Worm (Caenorhabditis elegans) whole organism, young adult: ENCODE measurements around the gene sel-11.

Experiments used
- B0019.2 ChIP-seq: fragments of 200-800 bp; sonication (Bioruptor generic); conservative IDR thresholded peaks from 2 replicates; pipeline ENCODE4 v1.3.6; 2022; ENCODE audit warnings: missing genetic modification reagents, missing genetic modification characterization, missing compliant biosample characterization
- F57A8.1 ChIP-seq: fragments of 200-800 bp; sonication (Bioruptor generic); optimal IDR thresholded peaks from 2 replicates; lab custom pipeline; 2018; ENCODE audit warnings: mild to moderate bottlenecking, missing genetic modification characterization, moderate library complexity, missing compliant biosample characterization
- K12H6.12 ChIP-seq: fragments of 200-800 bp; sonication (Bioruptor generic); optimal IDR thresholded peaks from 2 replicates; lab custom pipeline; 2018; ENCODE audit warnings: mild to moderate bottlenecking, missing genetic modification characterization, missing compliant biosample characterization
- Y53G8AR.9 ChIP-seq: fragments of 200-800 bp; sonication (Bioruptor generic); conservative IDR thresholded peaks from 2 replicates; pipeline ENCODE4 v1.3.6; 2022; ENCODE audit warnings: missing genetic modification reagents, missing genetic modification characterization, missing compliant biosample characterization
- Y67H2A.10 ChIP-seq: fragments of 200-800 bp; sonication (Bioruptor generic); conservative IDR thresholded peaks from 2 replicates; pipeline ENCODE4 v1.3.6; 2022; ENCODE audit warnings: missing genetic modification reagents, missing genetic modification characterization, missing compliant biosample characterization
- ZK185.1 ChIP-seq: sonication (generic microtip); optimal IDR thresholded peaks from 2 replicates; lab custom pipeline; 2016; ENCODE audit warnings: mild to moderate bottlenecking, missing genetic modification characterization, missing compliant biosample characterization; ENCODE audit not compliant: poor library complexity, severe bottlenecking
- attf-6 ChIP-seq: fragments of 200-800 bp; sonication (Bioruptor generic); IDR thresholded peaks from 2 replicates; pipeline ENCODE4 v1.3.6; 2022; ENCODE audit warnings: missing genetic modification reagents, missing genetic modification characterization, missing compliant biosample characterization
- cebp-2 ChIP-seq: fragments of 200-800 bp; sonication (Bioruptor generic); IDR thresholded peaks from 2 replicates; pipeline ENCODE4 v1.3.6; 2022; ENCODE audit warnings: missing genetic modification characterization, missing compliant biosample characterization
- ceh-27 ChIP-seq: fragments of 200-800 bp; sonication (Bioruptor generic); optimal IDR thresholded peaks from 2 replicates; lab custom pipeline; 2018; ENCODE audit warnings: mild to moderate bottlenecking, missing genetic modification characterization, moderate library complexity, missing compliant biosample characterization
- ceh-58 ChIP-seq: fragments of 200-800 bp; sonication (Bioruptor generic); IDR thresholded peaks from 2 replicates; pipeline ENCODE4 v1.3.6; 2022; ENCODE audit warnings: missing genetic modification characterization, missing compliant biosample characterization
- dpff-1 ChIP-seq: sonication (generic microtip); optimal IDR thresholded peaks from 2 replicates; lab custom pipeline; 2017; ENCODE audit warnings: mild to moderate bottlenecking, missing genetic modification characterization, missing compliant biosample characterization
- dpl-1 ChIP-seq: fragments of 150-350 bp; optimal IDR thresholded peaks from 2 replicates; lab custom pipeline; 2014; ENCODE audit warnings: missing biosample characterization, missing genetic modification reagents, missing genetic modification characterization
- egl-18 ChIP-seq: fragments of 200-800 bp; sonication (Bioruptor generic); IDR thresholded peaks from 2 replicates; pipeline ENCODE4 v1.3.6; 2022; ENCODE audit warnings: missing genetic modification reagents, missing genetic modification characterization, missing compliant biosample characterization
- gei-17 ChIP-seq: fragments of 200-800 bp; sonication (Bioruptor generic); optimal IDR thresholded peaks from 2 replicates; lab custom pipeline; 2018; ENCODE audit warnings: mild to moderate bottlenecking, missing genetic modification characterization, missing compliant biosample characterization
- hlh-26 ChIP-seq: fragments of 200-800 bp; sonication (Bioruptor generic); conservative IDR thresholded peaks from 2 replicates; pipeline ENCODE4 v1.3.6; 2022; ENCODE audit warnings: missing genetic modification reagents, missing genetic modification characterization, missing compliant biosample characterization
- hmg-1.2 ChIP-seq: fragments of 200-800 bp; sonication (Bioruptor generic); IDR thresholded peaks from 2 replicates; pipeline ENCODE4 v1.3.6; 2022; ENCODE audit warnings: missing genetic modification reagents, missing genetic modification characterization, missing compliant biosample characterization
- let-607 ChIP-seq, 2 experiments: fragments of 200-800 bp in 1 of 2; sonication (Bioruptor generic) in 1 of 2; sonication (generic microtip) in 1 of 2; optimal IDR thresholded peaks; 2 replicates each; lab custom pipeline; 2016 to 2018; ENCODE audit warnings: mild to moderate bottlenecking in 2 of 2, missing compliant biosample characterization in 2 of 2, missing genetic modification characterization in 2 of 2, moderate library complexity in 2 of 2, missing genotype in 1 of 2
- lin-35 ChIP-seq, 3 experiments: fragments of 150-350 bp in 2 of 3; sonication (generic microtip) in 1 of 3; optimal IDR thresholded peaks; 2 replicates each; lab custom pipeline; 2014 to 2018; ENCODE audit warnings: missing biosample characterization in 3 of 3, missing genetic modification characterization in 3 of 3, missing genetic modification reagents in 3 of 3
- lir-1 ChIP-seq: fragments of 200-800 bp; sonication (Bioruptor generic); conservative IDR thresholded peaks from 2 replicates; pipeline ENCODE4 v1.3.6; 2022; ENCODE audit warnings: missing genetic modification reagents, missing genetic modification characterization, missing compliant biosample characterization
- nfya-1 ChIP-seq: sonication (generic microtip); optimal IDR thresholded peaks from 2 replicates; lab custom pipeline; 2017; ENCODE audit warnings: antibody characterized with exemption, missing compliant biosample characterization, missing genetic modification characterization, borderline replicate concordance; ENCODE audit not compliant: insufficient read depth
- nhr-120 ChIP-seq: fragments of 200-800 bp; sonication (Bioruptor generic); IDR thresholded peaks from 2 replicates; pipeline ENCODE4 v1.3.6; 2022; ENCODE audit warnings: missing genetic modification characterization, missing compliant biosample characterization
- rcor-1 ChIP-seq: fragments of 200-800 bp; sonication (Bioruptor generic); IDR thresholded peaks from 2 replicates; pipeline ENCODE4 v1.3.6; 2022; ENCODE audit warnings: missing genetic modification reagents, missing genetic modification characterization, missing compliant biosample characterization
- rec-8 ChIP-seq, 2 experiments: sonication (generic microtip); optimal IDR thresholded peaks; 2 replicates each; lab custom pipeline; 2016; ENCODE audit warnings: mild to moderate bottlenecking in 2 of 2, missing genetic modification characterization in 2 of 2, missing genetic modification reagents in 2 of 2, missing genotype in 2 of 2, missing biosample characterization in 1 of 2, missing compliant biosample characterization in 1 of 2, moderate library complexity in 1 of 2
- repo-1 ChIP-seq: sonication (generic microtip); optimal IDR thresholded peaks from 2 replicates; lab custom pipeline; 2017; ENCODE audit warnings: mild to moderate bottlenecking, missing genetic modification characterization, missing compliant biosample characterization
- rpc-1 ChIP-seq, 2 experiments: fragments of 150-350 bp in 1 of 2; sonication (generic microtip) in 1 of 2; optimal IDR thresholded peaks; 2 replicates each; lab custom pipeline; 2014 to 2018; ENCODE audit warnings: missing biosample characterization in 1 of 2, missing genetic modification characterization in 1 of 2, missing genetic modification reagents in 1 of 2, missing genotype in 1 of 2
- sdz-38 ChIP-seq: sonication (generic microtip); optimal IDR thresholded peaks from 2 replicates; lab custom pipeline; 2016; ENCODE audit warnings: missing genotype, missing genetic modification characterization, missing compliant biosample characterization
- snpc-1.3 ChIP-seq: sonication (generic microtip); optimal IDR thresholded peaks from 2 replicates; lab custom pipeline; 2017; ENCODE audit warnings: missing genetic modification characterization, mild to moderate bottlenecking, missing compliant biosample characterization, antibody characterized with exemption, moderate library complexity, missing genotype, missing genetic modification reagents; ENCODE audit not compliant: insufficient read depth
- snpc-3.4 ChIP-seq: sonication (generic microtip); optimal IDR thresholded peaks from 2 replicates; lab custom pipeline; 2017; ENCODE audit warnings: missing genetic modification characterization, mild to moderate bottlenecking, missing compliant biosample characterization, antibody characterized with exemption, moderate library complexity, missing genotype, missing genetic modification reagents
- snpc-4 ChIP-seq, 5 experiments: fragments of 150-350 bp in 1 of 5; sonication (generic microtip) in 4 of 5; optimal IDR thresholded peaks; 2 replicates each; lab custom pipeline; 2014 to 2018; ENCODE audit warnings: missing genetic modification characterization in 5 of 5, missing biosample characterization in 3 of 5, antibody characterized with exemption in 2 of 5, mild to moderate bottlenecking in 2 of 5, missing compliant biosample characterization in 2 of 5, missing genotype in 2 of 5, moderate library complexity in 2 of 5, missing genetic modification reagents in 1 of 5
- somi-1 ChIP-seq: fragments of 200-800 bp; sonication (Bioruptor generic); optimal IDR thresholded peaks from 2 replicates; lab custom pipeline; 2018; ENCODE audit warnings: mild to moderate bottlenecking, missing genetic modification characterization, missing compliant biosample characterization
- sptf-2 ChIP-seq: fragments of 200-800 bp; sonication (Bioruptor generic); optimal IDR thresholded peaks from 2 replicates; lab custom pipeline; 2018; ENCODE audit warnings: mild to moderate bottlenecking, missing genetic modification characterization, missing compliant biosample characterization
- tbp1 ChIP-seq: fragments of 200-800 bp; sonication (Bioruptor generic); optimal IDR thresholded peaks from 2 replicates; lab custom pipeline; 2018; ENCODE audit warnings: mild to moderate bottlenecking, missing genetic modification characterization, missing compliant biosample characterization
- unc-130 ChIP-seq: sonication (generic microtip); optimal IDR thresholded peaks from 2 replicates; lab custom pipeline; 2016; ENCODE audit warnings: missing genetic modification reagents, missing genetic modification characterization, missing compliant biosample characterization
- zfh-2 ChIP-seq: fragments of 200-800 bp; sonication (Bioruptor generic); conservative IDR thresholded peaks from 2 replicates; pipeline ENCODE4 v1.3.6; 2022; ENCODE audit warnings: missing genetic modification reagents, missing genetic modification characterization, missing compliant biosample characterization
- ztf-18 ChIP-seq: sonication (generic microtip); optimal IDR thresholded peaks from 2 replicates; lab custom pipeline; 2016; ENCODE audit warnings: missing genotype, mild to moderate bottlenecking, missing genetic modification characterization, missing compliant biosample characterization
- ztf-6 ChIP-seq: fragments of 200-800 bp; sonication (Bioruptor generic); IDR thresholded peaks from 2 replicates; pipeline ENCODE4 v1.3.6; 2022; ENCODE audit warnings: missing genetic modification reagents, missing genetic modification characterization, missing compliant biosample characterization

The sel-11 gene

DNA sequence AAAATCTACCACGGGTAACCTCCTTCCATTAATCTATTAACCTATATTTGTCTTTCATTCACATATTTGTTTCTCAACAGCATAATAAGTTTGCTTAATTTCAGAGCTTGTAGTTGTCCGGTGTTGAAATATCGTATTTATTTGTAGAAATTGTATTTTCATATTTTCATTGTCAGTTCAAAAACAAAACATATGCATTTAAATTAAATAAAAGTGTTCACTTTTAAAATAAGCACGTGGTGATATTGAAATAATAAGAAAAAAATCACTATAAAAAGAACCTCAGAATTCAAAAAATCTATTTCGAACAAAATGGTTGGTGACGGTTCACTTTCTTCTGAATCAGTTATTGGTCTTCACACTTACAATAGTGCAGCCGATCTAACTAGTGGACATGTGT, 8.5 kb upstream of the sel-11 start, which contains the start of gene T04F3.3:
Gene T04F3.3 (plus strand): TSS at position 301 of the 400 bp plus-strand sequence.
- TF ChIP-seq nhr-120 (GFP tag; lab: Robert Waterston, UW) (no peak), B0019.2 (no peak), lir-1 (GFP tag; lab: Robert Waterston, UW) (no peak), tbp1 (GFP tag; lab: Kevin White, UChicago) (no peak), rec-8 (tag; optimal IDR thresholded peaks at IDR 0.05; lab: Kevin White, UChicago) (no peak), egl-18 (GFP tag; lab: Robert Waterston, UW) (no peak), attf-6 (GFP tag; lab: Robert Waterston, UW) (no peak), hlh-26 (GFP tag; lab: Robert Waterston, UW) (no peak), ztf-6 (GFP tag; lab: Robert Waterston, UW) (no peak), F57A8.1 (GFP tag; lab: Kevin White, UChicago) (no peak), zfh-2 (GFP tag; lab: Robert Waterston, UW) (no peak), Y67H2A.10 (GFP tag; lab: Robert Waterston, UW) (no peak), ceh-58 (GFP tag; lab: Robert Waterston, UW) (no peak)

ce11 chrV:11760371-11760770, 6.8 kb upstream of the sel-11 start, which contains the start of gene T04F3.5:
TSS of gene T04F3.5 (plus strand) at chrV:11760671.
- TF ChIP-seq rpc-1 (optimal IDR thresholded peaks at IDR 0.05; lab: Kevin White, UChicago) (no peak), rpc-1 (tag; optimal IDR thresholded peaks at IDR 0.05; lab: Kevin White, UChicago) (no peak), nhr-120 (GFP tag; lab: Robert Waterston, UW) (no peak), sptf-2 (GFP tag; lab: Kevin White, UChicago) (no peak), lin-35 (GFP tag; optimal IDR thresholded peaks at IDR 0.05; lab: Kevin White, UChicago) (no peak), hlh-26 (GFP tag; lab: Robert Waterston, UW) (no peak), hmg-1.2 (GFP tag; lab: Robert Waterston, UW) (no peak), dpl-1 (no peak), rcor-1 (no peak), B0019.2 (no peak), repo-1 (tag; lab: Kevin White, UChicago) (no peak), ceh-27 (GFP tag; lab: Kevin White, UChicago) (no peak), ZK185.1 (tag; lab: Kevin White, UChicago) (no peak), zfh-2 (GFP tag; lab: Robert Waterston, UW) (no peak), dpff-1 (no peak), somi-1 (GFP tag; lab: Kevin White, UChicago) (no peak), K12H6.12 (tag; lab: Kevin White, UChicago) (no peak)
- TF ChIP-seq, all 124 proteins: peak for 0

ce11 chrV:11762863-11763262, 4.3 kb upstream of the sel-11 start, which contains the start of gene T04F3.4:
TSS of gene T04F3.4 (minus strand) at chrV:11763049.
- TF ChIP-seq nfya-1 (tag; lab: Kevin White, UChicago) (no peak), unc-130 (no peak), rpc-1 (optimal IDR thresholded peaks at IDR 0.05; lab: Kevin White, UChicago) (no peak), rpc-1 (tag; optimal IDR thresholded peaks at IDR 0.05; lab: Kevin White, UChicago) (no peak), ztf-18 (no peak), Y53G8AR.9 (GFP tag; lab: Robert Waterston, UW) (no peak), sdz-38 (tag; lab: Kevin White, UChicago) (no peak), let-607 (tag; optimal IDR thresholded peaks at IDR 0.05; lab: Kevin White, UChicago) (peak; percentile 56 to 86), snpc-1.3 (no peak), snpc-3.4 (tag; lab: Kevin White, UChicago) (peak; percentile 3), gei-17 (GFP tag; lab: Kevin White, UChicago) (no peak), snpc-4 (GFP tag; optimal IDR thresholded peaks at IDR 0.05; lab: Kevin White, UChicago) (no peak), snpc-4 (tag; optimal IDR thresholded peaks at IDR 0.05; lab: Kevin White, UChicago) (peak in 1 of 4 experiments; percentile 2), cebp-2 (GFP tag; lab: Robert Waterston, UW) (no peak), Y67H2A.10 (GFP tag; lab: Robert Waterston, UW) (no peak)
